Worm (Caenorhabditis elegans) whole organism, L1 larva: ENCODE results near the gene F46G10.4.

ENCODE experiments used
- C04F5.9 ChIP-seq: sonication (generic microtip); optimal IDR thresholded peaks from 2 replicates; lab custom pipeline; 2016; ENCODE audit warnings: missing genetic modification characterization, missing compliant biosample characterization
- C34B4.2 ChIP-seq: sonication (generic microtip); optimal IDR thresholded peaks from 2 replicates; lab custom pipeline; 2017; ENCODE audit warnings: mild to moderate bottlenecking, missing genetic modification characterization, missing compliant biosample characterization
- F16B12.6 ChIP-seq: fragments of 150-350 bp; optimal IDR thresholded peaks from 2 replicates; lab custom pipeline; 2014; ENCODE audit warnings: missing biosample characterization, missing genetic modification characterization
- Y116A8C.19 ChIP-seq: sonication (generic microtip); optimal IDR thresholded peaks from 2 replicates; lab custom pipeline; 2016; ENCODE audit warnings: missing compliant biosample characterization, missing genetic modification characterization, borderline replicate concordance
- blmp-1 ChIP-seq: fragments of 150-350 bp; optimal IDR thresholded peaks from 2 replicates; lab custom pipeline; 2014; ENCODE audit warnings: missing biosample characterization, missing genetic modification characterization
- ceh-63 ChIP-seq: fragments of 200-800 bp; sonication (Bioruptor generic); optimal IDR thresholded peaks from 2 replicates; lab custom pipeline; 2018; ENCODE audit warnings: mild to moderate bottlenecking, missing genetic modification characterization, missing compliant biosample characterization
- ceh-8 ChIP-seq: fragments of 200-800 bp; sonication (Bioruptor generic); optimal IDR thresholded peaks from 2 replicates; lab custom pipeline; 2018; ENCODE audit warnings: mild to moderate bottlenecking, missing genetic modification characterization, moderate library complexity, missing compliant biosample characterization
- ceh-82 ChIP-seq, 3 experiments: fragments of 150-350 bp in 1 of 3; sonication (generic microtip) in 2 of 3; optimal IDR thresholded peaks; 2 replicates each; lab custom pipeline; 2014 to 2017; ENCODE audit warnings: missing biosample characterization in 3 of 3, missing genetic modification characterization in 3 of 3
- dsc-1 ChIP-seq: sonication (generic microtip); optimal IDR thresholded peaks from 2 replicates; lab custom pipeline; 2016; ENCODE audit warnings: mild to moderate bottlenecking, missing genetic modification characterization, missing compliant biosample characterization
- elt-2 ChIP-seq: sonication (generic microtip); optimal IDR thresholded peaks from 2 replicates; lab custom pipeline; 2016; ENCODE audit warnings: missing genetic modification characterization, mild to moderate bottlenecking, inconsistent platforms, missing compliant biosample characterization, missing genetic modification reagents
- fkh-4 ChIP-seq: sonication (generic microtip); optimal IDR thresholded peaks from 2 replicates; lab custom pipeline; 2016; ENCODE audit warnings: missing compliant biosample characterization, missing genetic modification characterization, borderline replicate concordance
- fkh-8 ChIP-seq: sonication (generic microtip); optimal IDR thresholded peaks from 2 replicates; lab custom pipeline; 2016; ENCODE audit warnings: mild to moderate bottlenecking, missing genetic modification characterization, missing compliant biosample characterization
- fos-1 ChIP-seq: fragments of 150-350 bp; optimal IDR thresholded peaks from 2 replicates; lab custom pipeline; 2014; ENCODE audit warnings: missing biosample characterization, missing genetic modification characterization
- grh-1 ChIP-seq: fragments of 200-800 bp; sonication (Bioruptor generic); IDR thresholded peaks from 2 replicates; pipeline ENCODE4 v1.3.6; 2022; ENCODE audit warnings: missing genetic modification reagents, missing genetic modification characterization, missing compliant biosample characterization
- irx-1 ChIP-seq: sonication (generic microtip); optimal IDR thresholded peaks from 2 replicates; lab custom pipeline; 2016; ENCODE audit warnings: missing genetic modification characterization, missing compliant biosample characterization
- lin-14 ChIP-seq: fragments of 200-800 bp; sonication (Bioruptor generic); optimal IDR thresholded peaks from 2 replicates; lab custom pipeline; 2018; ENCODE audit warnings: mild to moderate bottlenecking, missing genetic modification characterization, moderate library complexity, missing compliant biosample characterization
- lin-35 ChIP-seq, 2 experiments: fragments of 150-350 bp; optimal IDR thresholded peaks; 2 replicates each; lab custom pipeline; 2014; ENCODE audit warnings: missing biosample characterization in 2 of 2, missing genetic modification characterization in 2 of 2, missing genetic modification reagents in 2 of 2
- lsy-2 ChIP-seq, 2 experiments: fragments of 150-350 bp; optimal IDR thresholded peaks; 2 replicates each; lab custom pipeline; 2014; ENCODE audit warnings: missing biosample characterization in 2 of 2, missing genetic modification characterization in 2 of 2
- mab-9 ChIP-seq: fragments of 200-800 bp; sonication (Bioruptor generic); IDR thresholded peaks from 2 replicates; pipeline ENCODE4 v1.3.6; 2022; ENCODE audit warnings: missing genetic modification reagents, missing genetic modification characterization, missing compliant biosample characterization
- mdl-1 ChIP-seq, 2 experiments: fragments of 150-350 bp; optimal IDR thresholded peaks; 2 replicates each; lab custom pipeline; 2014 to 2017; ENCODE audit warnings: missing biosample characterization in 2 of 2, missing genetic modification characterization in 2 of 2, inconsistent platforms in 1 of 2
- mef-2 ChIP-seq: fragments of 150-350 bp; optimal IDR thresholded peaks from 2 replicates; lab custom pipeline; 2014; ENCODE audit warnings: missing biosample characterization, missing genetic modification characterization
- mep-1 ChIP-seq: fragments of 150-350 bp; optimal IDR thresholded peaks from 2 replicates; lab custom pipeline; 2014; ENCODE audit warnings: missing biosample characterization, missing genetic modification characterization
- nhr-12 ChIP-seq: sonication (generic microtip); optimal IDR thresholded peaks from 2 replicates; lab custom pipeline; 2017; ENCODE audit warnings: missing biosample characterization, missing genetic modification characterization
- nhr-19 ChIP-seq: fragments of 200-800 bp; sonication (Bioruptor generic); conservative IDR thresholded peaks from 2 replicates; pipeline ENCODE4 v1.3.6; 2022; ENCODE audit warnings: missing genetic modification characterization, missing compliant biosample characterization
- nhr-20 ChIP-seq: sonication (generic microtip); optimal IDR thresholded peaks from 2 replicates; lab custom pipeline; 2016; ENCODE audit warnings: mild to moderate bottlenecking, missing genetic modification characterization, missing compliant biosample characterization
- nhr-237 ChIP-seq: fragments of 150-350 bp; optimal IDR thresholded peaks from 2 replicates; lab custom pipeline; 2014; ENCODE audit warnings: missing biosample characterization, missing genetic modification characterization
- nhr-28 ChIP-seq: fragments of 150-350 bp; optimal IDR thresholded peaks from 2 replicates; lab custom pipeline; 2014; ENCODE audit warnings: missing biosample characterization, missing genetic modification characterization
- nhr-47 ChIP-seq: sonication (generic microtip); optimal IDR thresholded peaks from 2 replicates; lab custom pipeline; 2016; ENCODE audit warnings: mild to moderate bottlenecking, missing genetic modification characterization, moderate library complexity, missing compliant biosample characterization
- nhr-71 ChIP-seq: sonication (generic microtip); optimal IDR thresholded peaks from 2 replicates; lab custom pipeline; 2016; ENCODE audit warnings: mild to moderate bottlenecking, missing genetic modification characterization, moderate library complexity, missing compliant biosample characterization
- nhr-85 ChIP-seq: sonication (generic microtip); peaks from one replicate; lab custom pipeline; 2016; ENCODE audit warnings: missing genetic modification characterization, inconsistent platforms, missing compliant biosample characterization
- nhr-90 ChIP-seq: sonication (generic microtip); optimal IDR thresholded peaks from 2 replicates; lab custom pipeline; 2016; ENCODE audit warnings: mild to moderate bottlenecking, missing genetic modification characterization, missing compliant biosample characterization; ENCODE audit not compliant: poor library complexity
- rnt-1 ChIP-seq: sonication (generic microtip); optimal IDR thresholded peaks from 2 replicates; lab custom pipeline; 2016; ENCODE audit warnings: mild to moderate bottlenecking, missing genetic modification characterization, moderate library complexity, missing compliant biosample characterization
- skn-1 ChIP-seq: fragments of 150-350 bp; optimal IDR thresholded peaks from 2 replicates; lab custom pipeline; 2014; ENCODE audit warnings: missing biosample characterization, missing genetic modification characterization
- snu-23 ChIP-seq: sonication (generic microtip); optimal IDR thresholded peaks from 2 replicates; lab custom pipeline; 2016; ENCODE audit warnings: missing genetic modification characterization, missing compliant biosample characterization
- sptf-1 ChIP-seq: fragments of 150-350 bp; optimal IDR thresholded peaks from 2 replicates; lab custom pipeline; 2014; ENCODE audit warnings: missing biosample characterization, missing genetic modification characterization
- swsn-7 ChIP-seq: sonication (generic microtip); optimal IDR thresholded peaks from 2 replicates; lab custom pipeline; 2016; ENCODE audit warnings: missing genetic modification characterization, missing compliant biosample characterization
- tlp-1 ChIP-seq: fragments of 150-350 bp; optimal IDR thresholded peaks from 2 replicates; lab custom pipeline; 2014; ENCODE audit warnings: missing biosample characterization, missing genetic modification characterization
- unc-86 ChIP-seq: sonication (generic microtip); optimal IDR thresholded peaks from 2 replicates; lab custom pipeline; 2016; ENCODE audit warnings: missing genetic modification characterization, missing compliant biosample characterization
- unc-98 ChIP-seq: fragments of 200-800 bp; sonication (Bioruptor generic); IDR thresholded peaks from 2 replicates; pipeline ENCODE4 v1.3.6; 2022; ENCODE audit warnings: missing genetic modification characterization, missing compliant biosample characterization
- xbp-1 ChIP-seq: sonication (generic microtip); optimal IDR thresholded peaks from 2 replicates; lab custom pipeline; 2016; ENCODE audit warnings: missing genetic modification characterization, missing compliant biosample characterization
- zag-1 ChIP-seq: fragments of 150-350 bp; optimal IDR thresholded peaks from 2 replicates; lab custom pipeline; 2014; ENCODE audit warnings: missing biosample characterization, missing genetic modification characterization
- zip-4 ChIP-seq: fragments of 200-800 bp; sonication (Bioruptor generic); optimal IDR thresholded peaks from 2 replicates; lab custom pipeline; 2018; ENCODE audit warnings: mild to moderate bottlenecking, missing genetic modification characterization, moderate library complexity, missing compliant biosample characterization
- ztf-11 ChIP-seq, 2 experiments: sonication (generic microtip); optimal IDR thresholded peaks; 2 replicates each; lab custom pipeline; 2016 to 2017; ENCODE audit warnings: missing genetic modification characterization in 2 of 2, missing biosample characterization in 1 of 2, missing compliant biosample characterization in 1 of 2

Gene F46G10.4

DNA sequence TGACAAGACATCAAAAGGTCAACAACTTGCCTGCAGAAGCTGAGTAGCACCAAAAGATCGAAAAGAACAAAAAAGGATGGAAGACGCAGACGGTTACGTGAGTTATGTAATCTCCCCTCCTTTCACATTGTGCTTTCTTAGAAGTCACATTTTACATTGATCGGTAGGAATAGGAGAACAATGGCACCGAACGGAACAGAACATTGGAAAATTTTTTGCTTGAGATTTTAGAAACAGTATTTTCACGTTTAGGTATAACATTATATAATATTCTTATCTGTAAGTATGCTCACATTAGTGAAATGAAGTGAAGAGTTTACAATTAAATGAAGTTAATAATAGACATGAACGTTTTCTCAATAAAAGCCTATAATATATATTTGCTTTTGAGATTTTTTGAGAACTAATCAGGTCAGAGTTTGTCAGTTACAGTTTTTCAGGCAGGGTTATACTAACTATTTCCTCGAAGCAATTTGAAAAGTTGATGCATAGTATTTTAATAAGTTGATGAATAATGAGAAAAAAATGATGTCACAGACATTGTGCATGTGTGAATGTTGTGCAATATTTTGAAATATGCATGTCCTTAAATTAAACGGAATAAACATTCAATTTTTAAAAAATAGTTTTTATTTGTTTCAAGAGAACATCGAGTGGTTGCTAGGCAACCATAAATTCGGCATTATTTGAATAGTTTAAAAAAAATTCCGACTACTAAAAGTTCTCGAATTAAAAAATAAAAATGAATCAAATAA lies 47.3 kb downstream of the F46G10.4 start:
- TF ChIP-seq lsy-2 (tag; optimal IDR thresholded peaks at IDR 0.05; lab: Kevin White, UChicago) = no peak
- TF ChIP-seq fkh-8 = peak; percentile 33
- no peak for TF ChIP-seq nhr-20 (tag; lab: Kevin White, UChicago)
- TF ChIP-seq ceh-8 (GFP tag; lab: Kevin White, UChicago) = no peak
- no peak for TF ChIP-seq mef-2 (tag; lab: Kevin White, UChicago)
- no peak for TF ChIP-seq grh-1 (GFP tag; lab: Robert Waterston, UW)
- no peak for TF ChIP-seq nhr-28 (tag; lab: Kevin White, UChicago)
- TF ChIP-seq unc-98 (GFP tag; lab: Robert Waterston, UW) = no peak
- TF ChIP-seq lin-14 (GFP tag; lab: Kevin White, UChicago) = peak; percentile 20
- no peak for TF ChIP-seq fos-1 (tag; lab: Kevin White, UChicago)
- peak in 1 of 3 experiments; percentile 18 for TF ChIP-seq ceh-82 (tag; optimal IDR thresholded peaks at IDR 0.05; lab: Kevin White, UChicago)

DNA sequence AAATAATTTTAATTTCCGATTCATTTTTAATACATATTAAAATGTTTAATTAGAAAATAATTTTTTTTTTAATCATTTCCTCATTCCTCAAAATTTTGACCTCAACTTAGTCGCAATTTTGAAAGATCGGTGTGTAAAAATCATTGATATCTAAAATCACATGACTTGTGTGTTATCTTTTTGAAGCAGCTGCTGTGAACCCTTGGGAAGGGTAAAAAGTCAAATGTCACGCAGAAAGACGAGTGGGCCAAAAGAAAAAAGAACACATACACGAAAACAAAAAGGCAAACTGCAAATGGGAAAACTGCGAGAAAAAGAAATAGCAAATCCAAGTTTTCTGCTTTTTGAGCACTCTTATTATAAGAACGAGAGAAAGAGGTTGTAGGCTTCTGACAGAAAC lies 49.4 kb downstream of the F46G10.4 start:
- TF ChIP-seq F16B12.6 (tag; lab: Kevin White, UChicago) = no peak
- TF ChIP-seq sptf-1 (tag; lab: Kevin White, UChicago) = no peak
- no peak for TF ChIP-seq blmp-1 (tag; lab: Kevin White, UChicago)
- TF ChIP-seq mab-9 = no peak
- TF ChIP-seq snu-23 = peak; percentile 28
- TF ChIP-seq C34B4.2 (tag; lab: Kevin White, UChicago) = no peak
- TF ChIP-seq lin-35 (GFP tag; optimal IDR thresholded peaks at IDR 0.05; lab: Kevin White, UChicago) = no peak
- TF ChIP-seq nhr-90 (tag; lab: Kevin White, UChicago) = no peak
- no peak for TF ChIP-seq nhr-237
- TF ChIP-seq swsn-7 (tag; lab: Kevin White, UChicago) = no peak
- no peak for TF ChIP-seq mdl-1 (tag; optimal IDR thresholded peaks at IDR 0.05; lab: Kevin White, UChicago)
- TF ChIP-seq mep-1 (tag; lab: Kevin White, UChicago) = peak; percentile 32
- TF ChIP-seq C04F5.9 (tag; lab: Kevin White, UChicago) = no peak
- no peak for TF ChIP-seq tlp-1 (tag; lab: Kevin White, UChicago)
- TF ChIP-seq nhr-20 (tag; lab: Kevin White, UChicago) = peak; percentile 9
- peak; percentile 38 for TF ChIP-seq nhr-19 (GFP tag; lab: Robert Waterston, UW)
- peak; percentile 70 for TF ChIP-seq nhr-71 (tag; lab: Kevin White, UChicago)
- peak; percentile 4 to 34 for TF ChIP-seq lsy-2 (tag; optimal IDR thresholded peaks at IDR 0.05; lab: Kevin White, UChicago)
- TF ChIP-seq dsc-1 (tag; lab: Kevin White, UChicago) = no peak
- no peak for TF ChIP-seq xbp-1 (tag; lab: Kevin White, UChicago)
- peak; percentile 61 for TF ChIP-seq rnt-1 (tag; lab: Kevin White, UChicago)
- no peak for TF ChIP-seq ceh-63 (GFP tag; lab: Kevin White, UChicago)
- peak; percentile 64 for TF ChIP-seq lin-14 (GFP tag; lab: Kevin White, UChicago)

DNA sequence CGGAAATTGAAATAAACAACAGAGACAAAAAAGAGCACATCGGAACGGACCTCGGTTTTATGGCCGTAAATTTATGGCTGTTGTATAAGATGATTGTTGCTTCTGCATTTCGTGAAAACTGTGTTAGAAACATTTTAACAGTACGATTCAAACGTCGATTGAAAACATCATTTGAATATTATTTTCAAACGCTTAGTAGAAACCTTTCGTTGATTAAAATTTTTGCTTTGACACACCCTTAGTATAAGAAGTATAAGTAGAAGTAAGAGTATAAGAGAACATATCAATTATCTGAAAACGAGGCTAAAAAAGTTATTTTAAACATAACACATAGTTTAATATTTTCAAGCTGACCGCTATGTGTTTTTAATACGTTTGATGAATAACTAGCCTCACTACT lies 50.9 kb downstream of the F46G10.4 start:
- TF ChIP-seq Y116A8C.19 (tag; lab: Kevin White, UChicago) (no peak), zip-4 (GFP tag; lab: Kevin White, UChicago) (no peak), nhr-12 (tag; lab: Kevin White, UChicago) (no peak), irx-1 (no peak), skn-1 (tag; lab: Kevin White, UChicago) (no peak), xbp-1 (tag; lab: Kevin White, UChicago) (no peak), fkh-4 (tag; lab: Kevin White, UChicago) (no peak), ztf-11 (tag; optimal IDR thresholded peaks at IDR 0.05; lab: Kevin White, UChicago) (no peak), nhr-47 (tag; lab: Kevin White, UChicago) (no peak), elt-2 (tag; lab: Kevin White, UChicago) (no peak), swsn-7 (tag; lab: Kevin White, UChicago) (no peak), dsc-1 (tag; lab: Kevin White, UChicago) (no peak), C34B4.2 (tag; lab: Kevin White, UChicago) (no peak), unc-86 (no peak), nhr-85 (tag; lab: Kevin White, UChicago) (no peak), ceh-8 (GFP tag; lab: Kevin White, UChicago) (no peak), zag-1 (tag; lab: Kevin White, UChicago) (no peak)
- TF ChIP-seq, all 84 proteins: peak for 0
